Fruit fly (Drosophila melanogaster): ENCODE results near the gene BG642312.

The BG642312 gene

DNA sequence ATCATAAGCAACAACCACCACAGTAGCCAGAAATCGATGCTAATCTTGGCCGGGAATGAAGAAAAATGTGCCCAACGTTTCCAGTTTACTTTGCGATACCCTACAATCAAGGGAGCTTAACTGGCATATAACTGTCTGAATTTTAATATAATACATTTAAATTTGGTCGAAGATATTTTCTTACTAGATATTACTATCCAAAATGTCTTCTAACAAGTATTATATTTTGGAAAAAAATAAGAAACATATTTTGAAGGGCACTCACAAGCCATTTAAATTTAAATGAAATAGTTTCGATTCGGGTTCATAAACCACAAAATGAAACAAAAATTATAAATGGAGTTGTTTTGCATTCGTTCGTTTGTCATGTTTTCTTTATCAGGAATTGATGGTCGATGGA, 37.1 kb upstream of the BG642312 start (continued):
- TF ChIP-seq pnt (GFP tag; optimal IDR thresholded peaks at IDR 0.05) (no peak), D19A (tag; optimal IDR thresholded peaks at IDR 0.05) (no peak), lilli (GFP tag; optimal IDR thresholded peaks at IDR 0.05) (no peak), CG6791 (GFP tag; IDR thresholded peaks at IDR 0.05; ENCODE audit: partially characterized antibody) (no peak), pum (GFP tag; optimal IDR thresholded peaks at IDR 0.05) (no peak), dm (GFP tag; optimal IDR thresholded peaks at IDR 0.05) (no peak), CG11723 (GFP tag; optimal IDR thresholded peaks at IDR 0.05) (no peak), hth (optimal IDR thresholded peaks at IDR 0.05) (no peak), ab (GFP tag; optimal IDR thresholded peaks at IDR 0.05) (no peak), CG12155 (GFP tag; optimal IDR thresholded peaks at IDR 0.05) (no peak), CG8924 (tag; optimal IDR thresholded peaks at IDR 0.05) (no peak), sens (GFP tag) (peak; percentile 4), dmrt99B (tag; optimal IDR thresholded peaks at IDR 0.05) (peak; percentile 33), fd96Cb (tag; optimal IDR thresholded peaks at IDR 0.05) (peak; percentile 1), row (GFP tag; IDR thresholded peaks at IDR 0.05) (0 out of 3 replicates have a peak, but pooled peaks have one; percentile 10), CG10431 (GFP tag; optimal IDR thresholded peaks at IDR 0.05) (no peak), HLH4C (GFP tag; IDR thresholded peaks at IDR 0.05; ENCODE audit: partially characterized antibody) (no peak), CG12219 (GFP tag; optimal IDR thresholded peaks at IDR 0.05) (no peak), aop (GFP tag; IDR thresholded peaks at IDR 0.05) (no peak), lov (optimal IDR thresholded peaks at IDR 0.05) (no peak), lov (GFP tag; IDR thresholded peaks at IDR 0.05) (no peak), unpg (GFP tag; optimal IDR thresholded peaks at IDR 0.05) (no peak), Tbp (GFP tag; optimal IDR thresholded peaks at IDR 0.05) (no peak), CG6813 (GFP tag; optimal IDR thresholded peaks at IDR 0.05) (no peak), jigr1 (GFP tag; IDR thresholded peaks at IDR 0.05) (no peak), Elba2 (GFP tag; optimal IDR thresholded peaks at IDR 0.05) (no peak), CG31441 (GFP tag; IDR thresholded peaks at IDR 0.05) (0 out of 2 replicates have a peak, but pooled peaks have one; percentile 23), Hr51 (GFP tag; optimal IDR thresholded peaks at IDR 0.05) (peak in 1 of 2 experiments; percentile 16), Optix (GFP tag; IDR thresholded peaks at IDR 0.05) (no peak), CG18599 (GFP tag; optimal IDR thresholded peaks at IDR 0.05) (no peak), CG4730 (GFP tag; IDR thresholded peaks at IDR 0.05) (no peak), CG18262 (tag; optimal IDR thresholded peaks at IDR 0.05) (no peak), ind (GFP tag; optimal IDR thresholded peaks at IDR 0.05) (no peak), nerfin-1 (tag; optimal IDR thresholded peaks at IDR 0.05) (no peak), CG17359 (tag; optimal IDR thresholded peaks at IDR 0.05) (peak; percentile 13), ac (GFP tag; optimal IDR thresholded peaks at IDR 0.05) (no peak), Deaf1 (tag; optimal IDR thresholded peaks at IDR 0.05) (no peak), gem (tag; optimal IDR thresholded peaks at IDR 0.05) (peak; percentile 26), br (optimal IDR thresholded peaks at IDR 0.05) (no peak), h (optimal IDR thresholded peaks at IDR 0.05) (no peak), Hr78 (GFP tag; optimal IDR thresholded peaks at IDR 0.05) (no peak), CG4360 (GFP tag; IDR thresholded peaks at IDR 0.05) (no peak), HLH3B (GFP tag; IDR thresholded peaks at IDR 0.05) (no peak), CG1233 (GFP tag; optimal IDR thresholded peaks at IDR 0.05) (no peak), zfh1 (GFP tag; IDR thresholded peaks at IDR 0.05) (no peak), CG11504 (tag; optimal IDR thresholded peaks at IDR 0.05) (peak; percentile 34), CG8388 (GFP tag; optimal IDR thresholded peaks at IDR 0.05) (no peak)
